Worm (Caenorhabditis elegans) whole organism, L3 larva: ENCODE measurements around the gene gst-10.
A peak's percentile ranks its signal among the peaks of the same experiment; 100 is the strongest.

ENCODE experiments used
- R02D3.7 ChIP-seq: fragments of 150-350 bp; optimal IDR thresholded peaks from 2 replicates; lab custom pipeline; 2014; ENCODE audit warnings: missing biosample characterization, missing genetic modification characterization
- ZK546.5 ChIP-seq: sonication (generic microtip); optimal IDR thresholded peaks from 2 replicates; lab custom pipeline; 2017; ENCODE audit warnings: missing biosample characterization, missing genetic modification characterization
- aly-2 ChIP-seq: fragments of 150-350 bp; optimal IDR thresholded peaks from 2 replicates; lab custom pipeline; 2014; ENCODE audit warnings: missing biosample characterization, missing genetic modification characterization
- ama-1 ChIP-seq: fragments of 150-350 bp; optimal IDR thresholded peaks from 2 replicates; lab custom pipeline; 2018
- ceh-16 ChIP-seq: sonication (generic microtip); optimal IDR thresholded peaks from 2 replicates; lab custom pipeline; 2017; ENCODE audit warnings: missing biosample characterization, missing genetic modification characterization
- ceh-28 ChIP-seq: fragments of 150-350 bp; optimal IDR thresholded peaks from 2 replicates; lab custom pipeline; 2014; ENCODE audit warnings: missing biosample characterization, missing genetic modification reagents, missing genetic modification characterization
- ceh-82 ChIP-seq: fragments of 150-350 bp; optimal IDR thresholded peaks from 2 replicates; lab custom pipeline; 2014; ENCODE audit warnings: missing biosample characterization, missing genetic modification characterization
- egl-27 ChIP-seq: sonication (generic microtip); optimal IDR thresholded peaks from 4 replicates; lab custom pipeline; 2017; ENCODE audit warnings: missing biosample characterization, missing genetic modification reagents, missing genetic modification characterization
- egl-5 ChIP-seq: fragments of 150-350 bp; optimal IDR thresholded peaks from 2 replicates; lab custom pipeline; 2017; ENCODE audit warnings: missing biosample characterization, missing genetic modification reagents, missing genetic modification characterization, inconsistent platforms
- elt-2 ChIP-seq: sonication (generic microtip); optimal IDR thresholded peaks from 2 replicates; lab custom pipeline; 2016; ENCODE audit warnings: missing genetic modification reagents, mild to moderate bottlenecking, missing genetic modification characterization, missing compliant biosample characterization
- eor-1 ChIP-seq, 2 experiments: fragments of 150-350 bp; optimal IDR thresholded peaks; 2 replicates each; lab custom pipeline; 2014 to 2018; ENCODE audit warnings: missing biosample characterization in 2 of 2, missing genetic modification characterization in 2 of 2
- fkh-2 ChIP-seq: fragments of 150-350 bp; optimal IDR thresholded peaks from 2 replicates; lab custom pipeline; 2014; ENCODE audit warnings: missing biosample characterization, missing genetic modification reagents, missing genetic modification characterization
- fos-1 ChIP-seq: fragments of 150-350 bp; optimal IDR thresholded peaks from 2 replicates; lab custom pipeline; 2014; ENCODE audit warnings: missing biosample characterization, missing genetic modification characterization
- hmg-11 ChIP-seq: sonication (generic microtip); optimal IDR thresholded peaks from 2 replicates; lab custom pipeline; 2016; ENCODE audit warnings: missing genetic modification characterization, missing compliant biosample characterization
- jun-1 ChIP-seq: fragments of 150-350 bp; optimal IDR thresholded peaks from 2 replicates; lab custom pipeline; 2014; ENCODE audit warnings: missing biosample characterization, missing genetic modification reagents, missing genetic modification characterization
- lin-15B ChIP-seq: fragments of 150-350 bp; optimal IDR thresholded peaks from 2 replicates; lab custom pipeline; 2014; ENCODE audit warnings: missing biosample characterization, missing genetic modification characterization
- lin-39 ChIP-seq: fragments of 150-350 bp; optimal IDR thresholded peaks from 2 replicates; lab custom pipeline; 2018; ENCODE audit warnings: missing biosample characterization, missing genetic modification reagents, missing genetic modification characterization
- lsy-12 ChIP-seq: sonication (generic microtip); optimal IDR thresholded peaks from 2 replicates; lab custom pipeline; 2016; ENCODE audit warnings: mild to moderate bottlenecking, missing genetic modification characterization, missing compliant biosample characterization
- mdl-1 ChIP-seq: fragments of 150-350 bp; optimal IDR thresholded peaks from 2 replicates; lab custom pipeline; 2014; ENCODE audit warnings: missing biosample characterization, missing genetic modification characterization
- mml-1 ChIP-seq: fragments of 150-350 bp; sonication (generic microtip); optimal IDR thresholded peaks from 3 replicates; lab custom pipeline; 2014; ENCODE audit warnings: missing biosample characterization, missing genetic modification characterization
- nfya-1 ChIP-seq: sonication (generic microtip); optimal IDR thresholded peaks from 2 replicates; lab custom pipeline; 2017; ENCODE audit warnings: missing genetic modification characterization, mild to moderate bottlenecking, missing compliant biosample characterization, antibody characterized with exemption, moderate library complexity; ENCODE audit not compliant: insufficient read depth
- nhr-23 ChIP-seq: fragments of 150-350 bp; optimal IDR thresholded peaks from 2 replicates; lab custom pipeline; 2014; ENCODE audit warnings: missing biosample characterization, missing genetic modification reagents, missing genetic modification characterization
- nhr-237 ChIP-seq: fragments of 150-350 bp; optimal IDR thresholded peaks from 2 replicates; lab custom pipeline; 2014; ENCODE audit warnings: missing biosample characterization, missing genetic modification characterization
- nhr-25 ChIP-seq: sonication (generic microtip); optimal IDR thresholded peaks from 2 replicates; lab custom pipeline; 2017; ENCODE audit warnings: missing biosample characterization, missing genetic modification characterization
- nhr-28 ChIP-seq: fragments of 150-350 bp; optimal IDR thresholded peaks from 2 replicates; lab custom pipeline; 2014; ENCODE audit warnings: missing biosample characterization, missing genetic modification characterization
- nhr-67 ChIP-seq: fragments of 150-350 bp; optimal IDR thresholded peaks from 2 replicates; lab custom pipeline; 2014; ENCODE audit warnings: missing biosample characterization, missing genetic modification characterization
- nhr-77 ChIP-seq: fragments of 150-350 bp; optimal IDR thresholded peaks from 2 replicates; lab custom pipeline; 2014; ENCODE audit warnings: missing biosample characterization, missing genetic modification characterization
- sea-2 ChIP-seq: fragments of 150-350 bp; sonication (generic microtip); optimal IDR thresholded peaks from 4 replicates; lab custom pipeline; 2014; ENCODE audit warnings: missing biosample characterization, missing genetic modification reagents, missing genetic modification characterization
- snpc-4 ChIP-seq: fragments of 150-350 bp; optimal IDR thresholded peaks from 2 replicates; lab custom pipeline; 2014; ENCODE audit warnings: missing biosample characterization, missing genetic modification characterization
- tbx-2 ChIP-seq: sonication (generic microtip); optimal IDR thresholded peaks from 2 replicates; lab custom pipeline; 2016; ENCODE audit warnings: mild to moderate bottlenecking, missing genetic modification characterization, missing compliant biosample characterization
- unc-39 ChIP-seq: sonication (generic microtip); optimal IDR thresholded peaks from 4 replicates; lab custom pipeline; 2017; ENCODE audit warnings: missing biosample characterization, missing genetic modification characterization
- unc-62 ChIP-seq: fragments of 150-350 bp; sonication (generic microtip); optimal IDR thresholded peaks from 4 replicates; lab custom pipeline; 2014; ENCODE audit warnings: missing biosample characterization, missing genetic modification reagents, missing genetic modification characterization
- zag-1 ChIP-seq: fragments of 150-350 bp; optimal IDR thresholded peaks from 2 replicates; lab custom pipeline; 2014; ENCODE audit warnings: missing biosample characterization, missing genetic modification characterization
- ztf-4 ChIP-seq: fragments of 150-350 bp; optimal IDR thresholded peaks from 2 replicates; lab custom pipeline; 2014; ENCODE audit warnings: missing biosample characterization, missing genetic modification characterization

Gene gst-10

ce11 chrV:2573108-2573507, 11.6 kb downstream of the gst-10 start, which contains the start of gene srj-20:
Gene srj-20, minus strand, starts transcription at chrV:2573208.
- TF ChIP-seq hmg-11 (no peak), nhr-67 (tag; lab: Kevin White, UChicago) (no peak), mdl-1 (tag; lab: Kevin White, UChicago) (no peak), elt-2 (tag; lab: Kevin White, UChicago) (no peak), fos-1 (tag; lab: Kevin White, UChicago) (no peak), R02D3.7 (tag; lab: Kevin White, UChicago) (no peak), lin-39 (tag; lab: Kevin White, UChicago) (no peak), tbx-2 (tag; lab: Kevin White, UChicago) (no peak), lin-15B (no peak), ama-1 (lab: Kevin White, UChicago) (no peak), mml-1 (no peak), eor-1 (tag; optimal IDR thresholded peaks at IDR 0.05; lab: Kevin White, UChicago) (no peak)

- TF ChIP-seq nhr-77 (tag; lab: Kevin White, UChicago) (no peak), ZK546.5 (tag; lab: Kevin White, UChicago) (no peak)
Observed at ce11 chrV:2573881-2574280, 12.4 kb downstream of the gst-10 start, which contains the start of gene nhr-290. Gene nhr-290, plus strand, starts transcription at chrV:2574181.

DNA sequence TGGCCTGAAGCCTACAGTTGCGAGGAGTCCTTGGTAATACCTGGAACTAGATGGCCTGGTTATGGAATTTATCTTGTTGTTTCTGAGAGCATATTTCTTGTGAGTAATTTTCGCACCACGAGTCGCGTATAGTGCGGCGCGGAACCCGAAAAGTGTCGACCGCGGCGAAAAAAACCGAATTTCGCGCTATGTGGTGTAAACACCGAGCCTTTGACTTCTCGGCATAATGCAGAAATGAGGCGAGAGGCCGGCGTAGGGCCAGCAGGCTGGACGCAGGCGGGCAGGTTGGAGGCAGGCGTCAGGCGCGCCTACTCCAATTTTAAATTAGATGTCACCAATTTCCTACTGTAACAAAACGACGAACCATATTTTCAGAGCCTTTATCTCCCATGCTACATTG, 14.2 kb downstream of the gst-10 start:
- no peak for TF ChIP-seq nhr-67 (tag; lab: Kevin White, UChicago)
- no peak for TF ChIP-seq sea-2 (GFP tag; lab: Kevin White, UChicago)
- no peak for TF ChIP-seq tbx-2 (tag; lab: Kevin White, UChicago)
- TF ChIP-seq nhr-237: no peak
- TF ChIP-seq fos-1 (tag; lab: Kevin White, UChicago): no peak
- TF ChIP-seq snpc-4 (tag; lab: Kevin White, UChicago): no peak
- no peak for TF ChIP-seq unc-62
- no peak for TF ChIP-seq egl-5 (tag; lab: Kevin White, UChicago)
- TF ChIP-seq aly-2 (tag; lab: Kevin White, UChicago): no peak
- no peak for TF ChIP-seq ZK546.5 (tag; lab: Kevin White, UChicago)
- no peak for TF ChIP-seq mdl-1 (tag; lab: Kevin White, UChicago)
- no peak for TF ChIP-seq nhr-77 (tag; lab: Kevin White, UChicago)
- no peak for TF ChIP-seq egl-27
- no peak for TF ChIP-seq ztf-4 (tag; lab: Kevin White, UChicago)
- TF ChIP-seq ceh-28 (tag; lab: Kevin White, UChicago): no peak
- no peak for TF ChIP-seq R02D3.7 (tag; lab: Kevin White, UChicago)
- TF ChIP-seq ceh-16 (tag; lab: Kevin White, UChicago): no peak
- TF ChIP-seq nhr-28 (tag; lab: Kevin White, UChicago): no peak

DNA sequence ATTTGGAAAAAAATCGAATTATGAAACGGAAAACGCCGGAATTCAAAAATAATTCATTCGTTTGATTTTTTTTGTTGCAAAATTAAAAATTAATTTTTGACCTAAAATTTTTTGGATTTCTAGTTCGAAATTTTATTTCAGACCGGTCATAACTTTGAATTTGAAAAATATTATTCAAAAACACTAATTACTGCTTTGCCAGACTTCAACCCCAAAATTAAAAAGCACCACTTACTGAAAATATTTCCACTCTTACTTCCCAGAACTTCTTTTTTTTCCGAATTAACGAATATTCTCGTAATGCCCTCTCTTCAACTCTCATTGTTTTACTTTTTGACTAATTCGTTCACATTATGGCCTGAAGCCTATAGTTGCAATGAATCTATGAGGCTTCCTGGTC, 16.1 kb downstream of the gst-10 start, which contains the start of gene srt-4:
TSS of gene srt-4 (plus strand) at position 301 of the 400 bp plus-strand sequence.
- TF ChIP-seq nhr-23 (tag; lab: Kevin White, UChicago) (no peak), zag-1 (tag; lab: Kevin White, UChicago) (no peak), ceh-82 (tag; lab: Kevin White, UChicago) (no peak)
- TF ChIP-seq, all 47 proteins: peak for 0

ce11 chrV:2580598-2580997, 19.1 kb downstream of the gst-10 start, which contains the start of gene C29G2.3:
Gene C29G2.3, plus strand, starts transcription at chrV:2580898.
- TF ChIP-seq jun-1 (tag; lab: Kevin White, UChicago) (no peak), unc-39 (tag; lab: Kevin White, UChicago) (no peak), nfya-1 (tag; lab: Kevin White, UChicago) (no peak), lsy-12 (tag; lab: Kevin White, UChicago) (no peak), nhr-28 (tag; lab: Kevin White, UChicago) (no peak), ceh-82 (tag; lab: Kevin White, UChicago) (no peak), mdl-1 (tag; lab: Kevin White, UChicago) (no peak), fkh-2 (tag; lab: Kevin White, UChicago) (no peak)

ce11 chrV:2585727-2586126, 24.2 kb downstream of the gst-10 start, which contains the start of gene C29G2.6:
Gene C29G2.6, minus strand, starts transcription at chrV:2585908.
- no peak for TF ChIP-seq sea-2 (GFP tag; lab: Kevin White, UChicago)
- peak; percentile 64 for TF ChIP-seq elt-2 (tag; lab: Kevin White, UChicago)
- no peak for TF ChIP-seq lsy-12 (tag; lab: Kevin White, UChicago)
- no peak for TF ChIP-seq nhr-25 (tag; lab: Kevin White, UChicago)
- TF ChIP-seq mml-1: no peak
- TF ChIP-seq, all 47 proteins: peak for 1
